Worm (Caenorhabditis elegans): ENCODE measurements around the gene F42A6.6.

DNA sequence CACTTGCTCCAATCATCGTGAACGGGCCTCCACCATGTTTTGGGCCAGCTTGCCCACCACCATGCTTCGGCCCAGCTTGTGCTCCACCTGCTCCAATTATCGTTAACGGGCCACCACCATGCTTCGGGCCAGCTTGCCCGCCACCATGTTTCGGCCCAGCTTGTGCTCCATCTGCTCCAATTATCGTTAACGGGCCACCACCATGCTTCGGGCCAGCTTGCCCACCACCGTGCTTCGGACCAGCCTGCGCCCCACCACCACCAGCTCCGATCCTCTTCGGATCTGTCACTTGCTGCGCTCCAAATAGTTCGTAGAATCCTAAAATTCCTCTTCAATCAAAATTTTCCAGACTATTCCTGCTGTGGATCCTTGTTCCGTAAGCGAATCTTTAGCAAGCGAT, 37.4 kb downstream of the F42A6.6 start:
- TF ChIP-seq snpc-4 (tag; optimal IDR thresholded peaks at IDR 0.05) (no peak), nhr-237 (tag; optimal IDR thresholded peaks at IDR 0.05) (no peak), elt-3 (tag; optimal IDR thresholded peaks at IDR 0.05) (no peak), F13H6.1 (tag; optimal IDR thresholded peaks at IDR 0.05) (no peak), blmp-1 (tag; optimal IDR thresholded peaks at IDR 0.05; ENCODE audit: insufficient read depth) (no peak)

Data from whole organism, L2 larva.